Worm (Caenorhabditis elegans) whole organism, midembryonic: ENCODE measurements around the gene fbxb-92.
"Not testable (repeated sequence)": the region's sequence is repeated elsewhere in the genome, so short reads cannot be mapped to it uniquely, and the experiment has no call there.

Experiments
- T22C8.4 ChIP-seq: fragments of 200-800 bp; sonication (Bioruptor generic); IDR thresholded peaks from 2 replicates; pipeline ENCODE4 v1.3.6; 2022; ENCODE audit warnings: missing genetic modification characterization, missing compliant biosample characterization
- cog-1 ChIP-seq: sonication (generic microtip); optimal IDR thresholded peaks from 2 replicates; lab custom pipeline; 2016; ENCODE audit warnings: missing genetic modification characterization, missing compliant biosample characterization
- flt-1 ChIP-seq: fragments of 200-800 bp; sonication (Bioruptor generic); IDR thresholded peaks from 2 replicates; pipeline ENCODE4 v1.3.6; 2022; ENCODE audit warnings: missing genetic modification characterization, missing compliant biosample characterization
- klf-2 ChIP-seq: fragments of 200-800 bp; sonication (Bioruptor generic); conservative IDR thresholded peaks from 2 replicates; pipeline ENCODE4 v1.3.6; 2022; ENCODE audit warnings: missing genetic modification reagents, missing genetic modification characterization, missing compliant biosample characterization
- med-1 ChIP-seq: sonication (generic microtip); optimal IDR thresholded peaks from 2 replicates; lab custom pipeline; 2017; ENCODE audit warnings: missing genetic modification characterization, mild to moderate bottlenecking, missing compliant biosample characterization, antibody characterized with exemption, missing genetic modification reagents; ENCODE audit not compliant: insufficient read depth
- ref-1 ChIP-seq: fragments of 200-800 bp; sonication (Bioruptor generic); conservative IDR thresholded peaks from 2 replicates; pipeline ENCODE4 v1.3.6; 2022; ENCODE audit warnings: missing genetic modification reagents, missing genetic modification characterization, missing compliant biosample characterization
- tab-1 ChIP-seq: fragments of 200-800 bp; sonication (Bioruptor generic); IDR thresholded peaks from 2 replicates; pipeline ENCODE4 v1.3.6; 2022; ENCODE audit warnings: missing genetic modification characterization, missing compliant biosample characterization
- ztf-23 ChIP-seq: fragments of 200-800 bp; sonication (Bioruptor generic); IDR thresholded peaks from 2 replicates; pipeline ENCODE4 v1.3.6; 2022; ENCODE audit warnings: missing genetic modification reagents, missing genetic modification characterization, missing compliant biosample characterization
- ztf-29 ChIP-seq: fragments of 200-800 bp; sonication (Bioruptor generic); IDR thresholded peaks from 2 replicates; pipeline ENCODE4 v1.3.6; 2022; ENCODE audit warnings: missing genetic modification reagents, missing genetic modification characterization, missing compliant biosample characterization

fbxb-92 gene

DNA sequence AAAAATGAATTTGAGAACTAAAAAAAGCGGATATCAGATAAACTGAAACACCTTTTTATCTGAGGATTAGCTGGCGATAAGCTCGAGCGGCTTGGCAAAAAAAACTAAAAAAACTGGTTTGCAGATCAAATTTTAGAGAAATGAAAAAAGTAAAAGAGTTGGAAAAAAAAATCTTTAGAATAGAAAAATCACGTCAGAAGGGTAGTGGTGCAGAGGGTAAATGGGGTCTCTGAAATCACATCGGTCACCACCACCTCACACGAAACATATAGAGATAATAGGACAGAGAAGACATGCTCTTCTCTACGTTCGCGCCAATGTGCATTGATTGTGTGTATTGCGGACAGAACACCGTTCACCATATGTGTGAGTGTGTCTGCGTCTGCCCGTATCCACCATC is 33.9 kb upstream of the fbxb-92 start:
- TF ChIP-seq med-1 (GFP tag; lab: Kevin White, UChicago) (no peak), ref-1 (GFP tag; lab: Robert Waterston, UW) (no peak), T22C8.4 (GFP tag; lab: Robert Waterston, UW) (no peak), klf-2 (no peak), ztf-29 (GFP tag; lab: Robert Waterston, UW) (no peak), cog-1 (tag; lab: Kevin White, UChicago) (no peak), ztf-23 (GFP tag; lab: Robert Waterston, UW) (no peak), tab-1 (no peak), flt-1 (GFP tag; lab: Robert Waterston, UW) (no peak)

DNA sequence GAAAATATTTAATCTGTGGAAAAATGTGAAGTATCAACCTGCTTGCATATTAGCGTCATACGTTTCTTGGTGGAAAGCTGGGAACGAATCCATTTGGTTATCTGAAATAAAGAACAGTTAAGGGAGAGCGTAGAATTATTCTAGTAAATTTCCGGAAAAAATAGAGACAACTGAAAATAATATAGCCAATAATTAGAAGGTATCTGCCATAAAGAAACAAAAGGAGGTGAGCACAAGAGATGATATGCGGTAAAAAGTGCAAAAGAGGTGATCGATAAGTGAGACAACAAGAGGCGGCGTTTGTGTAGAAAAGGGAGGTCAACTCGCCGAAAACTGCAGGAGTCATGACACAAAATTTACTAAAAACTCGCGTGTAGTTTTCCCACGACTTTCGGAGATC is 32.2 kb upstream of the fbxb-92 start, which contains the start of gene T24E12.11:
TSS of gene T24E12.11 (minus strand) at position 101 of the 400 bp plus-strand sequence.
- TF ChIP-seq ztf-29 (GFP tag; lab: Robert Waterston, UW) (no peak), ref-1 (GFP tag; lab: Robert Waterston, UW) (no peak), T22C8.4 (GFP tag; lab: Robert Waterston, UW) (no peak), flt-1 (GFP tag; lab: Robert Waterston, UW) (no peak), cog-1 (tag; lab: Kevin White, UChicago) (no peak), klf-2 (no peak), tab-1 (no peak), ztf-23 (GFP tag; lab: Robert Waterston, UW) (no peak), med-1 (GFP tag; lab: Kevin White, UChicago) (no peak)

DNA sequence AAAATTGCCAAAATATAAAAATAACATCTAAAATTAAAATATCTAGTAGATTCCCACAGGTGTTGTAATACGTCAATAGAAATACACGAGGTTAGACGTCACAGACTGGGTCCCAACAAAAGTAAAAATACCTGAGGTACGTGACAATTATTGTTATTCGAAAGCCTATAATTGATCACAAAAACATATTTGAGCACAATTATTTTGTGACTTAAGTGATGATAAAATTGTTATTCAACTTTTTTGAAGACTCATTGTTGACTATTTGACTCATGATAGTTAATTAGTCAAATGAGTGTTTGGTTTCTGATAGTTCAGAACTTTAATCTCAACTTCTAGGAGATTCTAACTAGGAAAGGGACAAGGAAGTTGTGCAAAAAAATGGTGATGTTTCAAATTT is 30.5 kb upstream of the fbxb-92 start:
- TF ChIP-seq T22C8.4 (GFP tag; lab: Robert Waterston, UW) (no peak), flt-1 (GFP tag; lab: Robert Waterston, UW) (no peak), tab-1 (no peak), klf-2 (no peak), cog-1 (tag; lab: Kevin White, UChicago) (no peak), med-1 (GFP tag; lab: Kevin White, UChicago) (no peak), ztf-29 (GFP tag; lab: Robert Waterston, UW) (no peak)

DNA sequence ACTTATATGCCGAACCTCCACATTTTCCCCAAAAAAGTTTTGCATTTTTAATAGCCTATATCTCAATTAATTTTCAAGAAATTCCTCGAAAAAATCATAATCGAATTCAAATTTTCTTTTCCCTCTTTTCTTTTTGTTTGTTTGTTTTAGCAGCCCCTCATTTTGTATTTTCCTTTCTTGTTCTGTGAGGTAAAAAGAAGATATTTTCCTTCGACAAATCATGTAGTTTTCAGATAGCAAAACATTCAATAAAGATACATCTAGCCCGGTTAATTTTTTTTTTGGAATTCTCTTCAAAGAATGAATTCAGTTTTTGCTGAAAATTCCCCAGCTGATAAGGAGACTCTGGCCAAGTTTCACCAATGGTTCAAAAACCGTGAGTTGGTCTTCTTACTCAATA is 28.4 kb upstream of the fbxb-92 start, which contains the start of gene T24E12.3:
TSS of gene T24E12.3 (plus strand) at position 301 of the 400 bp plus-strand sequence.
- TF ChIP-seq klf-2 (no peak), flt-1 (GFP tag; lab: Robert Waterston, UW) (no peak), ref-1 (GFP tag; lab: Robert Waterston, UW) (no peak), med-1 (GFP tag; lab: Kevin White, UChicago) (no peak), ztf-23 (GFP tag; lab: Robert Waterston, UW) (no peak), tab-1 (no peak), cog-1 (tag; lab: Kevin White, UChicago) (no peak), T22C8.4 (GFP tag; lab: Robert Waterston, UW) (no peak), ztf-29 (GFP tag; lab: Robert Waterston, UW) (no peak)

DNA sequence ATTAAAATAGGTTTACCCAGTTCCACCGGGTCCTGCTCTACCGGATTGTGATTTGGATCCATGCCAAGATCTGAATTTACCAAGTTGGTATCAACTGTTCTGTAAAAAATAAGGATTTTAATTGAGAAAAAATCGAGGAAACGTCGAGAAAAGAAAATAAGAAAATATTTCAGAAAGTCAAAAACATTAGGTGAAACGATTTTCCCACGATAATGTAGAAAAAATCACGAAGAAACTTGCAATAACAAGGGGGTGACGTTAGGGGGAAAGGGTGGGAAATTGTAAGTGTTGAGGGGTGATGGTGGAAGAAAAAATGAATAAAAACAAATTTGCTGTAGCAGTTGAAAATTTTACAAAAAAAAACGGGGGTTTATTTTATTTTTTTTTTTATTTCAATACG is 25.8 kb upstream of the fbxb-92 start, which contains the start of gene T24E12.10:
TSS of gene T24E12.10 (minus strand) at position 101 of the 400 bp plus-strand sequence.
- TF ChIP-seq flt-1 (GFP tag; lab: Robert Waterston, UW): no peak
- no peak for TF ChIP-seq klf-2
- TF ChIP-seq ref-1 (GFP tag; lab: Robert Waterston, UW): no peak
- TF ChIP-seq T22C8.4 (GFP tag; lab: Robert Waterston, UW): no peak
- TF ChIP-seq tab-1: no peak
- TF ChIP-seq ztf-23 (GFP tag; lab: Robert Waterston, UW): no peak
- TF ChIP-seq ztf-29 (GFP tag; lab: Robert Waterston, UW): no peak
- no peak for TF ChIP-seq med-1 (GFP tag; lab: Kevin White, UChicago)

DNA sequence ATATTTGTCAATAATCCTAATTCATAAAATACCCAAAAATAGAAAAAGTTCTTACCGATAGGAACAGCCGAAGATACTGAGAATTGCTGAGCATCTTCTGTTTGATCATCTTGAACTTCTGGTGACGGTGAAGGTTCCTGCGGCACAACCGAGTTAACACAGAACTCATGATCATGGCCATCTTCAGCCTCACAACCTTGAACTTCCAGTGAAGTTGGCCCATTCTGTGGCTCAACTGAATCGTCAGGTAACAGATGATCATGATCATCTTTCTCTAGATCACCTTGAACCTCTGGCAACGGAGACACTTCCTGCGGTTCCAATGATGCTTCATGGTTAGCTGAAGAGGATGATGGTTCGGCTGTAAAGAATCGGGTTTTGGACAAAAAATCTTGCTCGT is 24.3 kb upstream of the fbxb-92 start:
- TF ChIP-seq med-1 (GFP tag; lab: Kevin White, UChicago): no peak
- no peak for TF ChIP-seq ztf-23 (GFP tag; lab: Robert Waterston, UW)
- no peak for TF ChIP-seq ztf-29 (GFP tag; lab: Robert Waterston, UW)
- TF ChIP-seq flt-1 (GFP tag; lab: Robert Waterston, UW): no peak

DNA sequence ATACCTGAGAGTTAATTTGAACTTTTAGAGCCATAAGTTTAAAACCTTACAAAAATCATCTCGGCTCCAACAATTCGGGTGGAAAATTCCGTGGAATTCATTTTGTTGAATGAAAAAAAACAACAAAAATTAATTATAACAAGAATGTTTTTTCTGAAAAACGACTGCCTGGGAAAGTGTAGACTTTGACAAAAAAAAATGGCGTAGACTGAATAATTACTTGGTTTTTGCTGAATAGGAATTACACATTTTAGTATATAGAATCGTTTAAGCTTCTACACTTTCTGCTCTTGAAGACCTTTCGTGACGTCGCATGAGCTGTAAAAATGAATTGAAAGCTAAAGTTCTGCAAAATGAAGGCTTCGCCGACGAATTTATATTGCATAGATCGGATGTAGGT is 17.2 kb upstream of the fbxb-92 start, which contains the start of gene srx-112:
TSS of gene srx-112 (minus strand) at position 101 of the 400 bp plus-strand sequence.
- TF ChIP-seq ztf-29 (GFP tag; lab: Robert Waterston, UW) (no peak), flt-1 (GFP tag; lab: Robert Waterston, UW) (no peak), ref-1 (GFP tag; lab: Robert Waterston, UW) (no peak), ztf-23 (GFP tag; lab: Robert Waterston, UW) (no peak), T22C8.4 (GFP tag; lab: Robert Waterston, UW) (no peak), tab-1 (no peak), med-1 (GFP tag; lab: Kevin White, UChicago) (no peak), klf-2 (no peak), cog-1 (tag; lab: Kevin White, UChicago) (no peak)

DNA sequence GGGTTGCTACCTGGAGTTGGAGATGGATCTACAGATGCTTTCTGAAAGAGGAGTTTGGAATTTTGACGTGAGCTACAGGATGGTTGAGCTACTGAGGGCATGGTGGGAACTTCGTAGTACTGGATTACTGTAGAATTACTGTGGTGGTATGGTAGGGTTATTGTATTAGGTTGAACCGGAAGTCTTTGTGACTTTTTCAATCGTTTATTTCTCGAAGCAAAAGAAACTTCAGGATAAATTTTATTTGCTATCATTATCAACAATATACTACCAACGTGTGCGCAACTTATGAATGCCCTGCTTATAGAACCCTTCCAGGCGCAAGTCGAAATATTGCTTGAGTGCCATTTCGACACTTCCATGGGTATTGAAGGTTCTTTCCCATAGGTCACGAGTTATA is 14.3 kb upstream of the fbxb-92 start, which contains the start of gene T24E12.6:
TSS of gene T24E12.6 (minus strand) at position 101 of the 400 bp plus-strand sequence.
- TF ChIP-seq ztf-29 (GFP tag; lab: Robert Waterston, UW); klf-2; tab-1: not testable (repeated sequence)

DNA sequence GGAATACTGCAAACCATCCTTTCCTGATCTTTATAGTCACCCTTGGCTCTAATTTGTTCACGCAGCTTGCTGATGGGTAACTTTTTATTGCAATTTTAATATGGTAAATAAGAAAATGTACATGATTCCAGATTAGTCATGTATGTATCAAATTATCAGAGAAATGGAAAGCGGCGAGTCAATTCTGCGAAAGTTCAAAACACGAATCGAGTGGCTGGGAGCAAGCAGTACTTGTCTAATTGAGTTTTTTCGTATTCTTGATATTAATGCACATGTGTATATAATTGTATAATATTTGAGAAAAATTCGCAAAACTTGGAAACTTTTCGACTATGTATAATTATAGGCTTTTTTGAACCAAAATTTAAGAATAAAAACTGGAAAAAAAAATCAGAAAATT is 11.7 kb upstream of the fbxb-92 start, which contains the start of gene T24E12.12:
TSS of gene T24E12.12 (plus strand) at position 281 of the 400 bp plus-strand sequence.
- TF ChIP-seq flt-1 (GFP tag; lab: Robert Waterston, UW) (no peak), ztf-23 (GFP tag; lab: Robert Waterston, UW) (no peak), ref-1 (GFP tag; lab: Robert Waterston, UW) (no peak), ztf-29 (GFP tag; lab: Robert Waterston, UW) (no peak), klf-2 (no peak), T22C8.4 (GFP tag; lab: Robert Waterston, UW) (no peak), cog-1 (tag; lab: Kevin White, UChicago) (no peak), tab-1 (no peak), med-1 (GFP tag; lab: Kevin White, UChicago) (no peak)
